Fruit fly (Drosophila melanogaster) whole organism, embryonic: Measurements from ENCODE around the gene Kmn2.

Source experiments
- Atf6 ChIP-seq: fragments of 200-800 bp; sonication (Bioruptor generic); IDR thresholded peaks from 2 replicates; pipeline ENCODE4 v1.3.6; 2022; ENCODE audit warnings: missing biosample characterization, missing genetic modification characterization
- C15 ChIP-seq: fragments of 200-800 bp; sonication (Bioruptor generic); IDR thresholded peaks from 3 replicates; pipeline ENCODE4 v1.3.6; 2022; ENCODE audit warnings: missing biosample characterization, missing genetic modification characterization
- CG10147 ChIP-seq: fragments of 200-800 bp; sonication (Bioruptor generic); optimal IDR thresholded peaks from 2 replicates; lab custom pipeline; 2019; ENCODE audit warnings: missing biosample characterization, mild to moderate bottlenecking, missing genetic modification characterization, moderate library complexity
- CG11247 ChIP-seq: fragments of 200-800 bp; sonication (Bioruptor generic); IDR thresholded peaks from 2 replicates; pipeline ENCODE4 v1.3.6; 2022; ENCODE audit warnings: missing biosample characterization, missing genetic modification characterization
- CG13624 ChIP-seq: fragments of 200-800 bp; sonication (Bioruptor generic); optimal IDR thresholded peaks from 2 replicates; lab custom pipeline; 2016; ENCODE audit warnings: missing biosample characterization, missing genetic modification characterization
- CG14667 ChIP-seq: fragments of 200-800 bp; sonication (Bioruptor generic); IDR thresholded peaks from 2 replicates; pipeline ENCODE4 v1.3.6; 2022; ENCODE audit warnings: missing biosample characterization, missing genetic modification characterization
- CG17568 ChIP-seq: fragments of 200-800 bp; sonication (Bioruptor generic); optimal IDR thresholded peaks from 2 replicates; lab custom pipeline; 2018; ENCODE audit warnings: missing biosample characterization, mild to moderate bottlenecking, missing genetic modification characterization, moderate library complexity
- CG2116 ChIP-seq: fragments of 200-800 bp; sonication (Bioruptor generic); optimal IDR thresholded peaks from 3 replicates; lab custom pipeline; 2018; ENCODE audit warnings: missing biosample characterization, mild to moderate bottlenecking, missing genetic modification characterization
- CG2678 ChIP-seq: fragments of 200-800 bp; sonication (Bioruptor generic); optimal IDR thresholded peaks from 3 replicates; lab custom pipeline; 2019; ENCODE audit warnings: missing biosample characterization, mild to moderate bottlenecking, missing genetic modification characterization, moderate library complexity
- CG34224 ChIP-seq: fragments of 200-800 bp; sonication (Bioruptor generic); IDR thresholded peaks from 3 replicates; pipeline ENCODE4 v1.3.6; 2022; ENCODE audit warnings: missing biosample characterization, missing genetic modification characterization; ENCODE audit not compliant: partially characterized antibody
- CG4730 ChIP-seq: fragments of 200-800 bp; sonication (Bioruptor generic); IDR thresholded peaks from 2 replicates; pipeline ENCODE4 v1.3.6; 2022; ENCODE audit warnings: missing biosample characterization, missing genetic modification characterization
- CG6272 ChIP-seq: fragments of 200-800 bp; sonication (Bioruptor generic); IDR thresholded peaks from 2 replicates; pipeline ENCODE4 v1.3.6; 2022; ENCODE audit warnings: missing biosample characterization, missing genetic modification characterization
- CG8924 ChIP-seq: fragments of 200-800 bp; optimal IDR thresholded peaks from 3 replicates; lab custom pipeline; 2019; ENCODE audit warnings: missing biosample characterization, mild to moderate bottlenecking, missing genetic modification characterization, moderate library complexity
- CHES-1-like ChIP-seq: fragments of 200-800 bp; sonication (Bioruptor generic); optimal IDR thresholded peaks from 2 replicates; lab custom pipeline; 2016; ENCODE audit warnings: missing biosample characterization, missing genetic modification characterization
- D19A ChIP-seq: fragments of 200-800 bp; optimal IDR thresholded peaks from 3 replicates; lab custom pipeline; 2019; ENCODE audit warnings: missing biosample characterization, mild to moderate bottlenecking, missing genetic modification characterization, moderate library complexity
- Deaf1 ChIP-seq: fragments of 200-800 bp; optimal IDR thresholded peaks from 3 replicates; lab custom pipeline; 2019; ENCODE audit warnings: missing biosample characterization, mild to moderate bottlenecking, missing genetic modification characterization, moderate library complexity
- Dek ChIP-seq: fragments of 200-800 bp; sonication (Bioruptor generic); optimal IDR thresholded peaks from 3 replicates; lab custom pipeline; 2019; ENCODE audit warnings: missing biosample characterization, mild to moderate bottlenecking, missing genetic modification characterization, moderate library complexity
- Dfd ChIP-seq, 2 experiments: fragments of >200 bp; optimal IDR thresholded peaks; 2 replicates each; lab custom pipeline; 2017; ENCODE audit warnings: missing biosample characterization in 2 of 2, missing genetic modification characterization in 2 of 2
- Ets65A ChIP-seq: fragments of 200-800 bp; sonication (Bioruptor generic); peaks from one replicate; lab custom pipeline; 2016; ENCODE audit warnings: missing biosample characterization, missing genetic modification characterization
- Gsc ChIP-seq: fragments of 200-800 bp; sonication (Bioruptor generic); IDR thresholded peaks from 2 replicates; pipeline ENCODE4 v1.3.6; 2022; ENCODE audit warnings: missing biosample characterization, missing genetic modification characterization
- Hr39 ChIP-seq: fragments of >200 bp; optimal IDR thresholded peaks from 2 replicates; lab custom pipeline; 2017
- Jarid2 ChIP-seq: fragments of 200-800 bp; sonication (Bioruptor generic); optimal IDR thresholded peaks from 3 replicates; lab custom pipeline; 2017; ENCODE audit warnings: mild to moderate bottlenecking, missing biosample characterization, missing genetic modification reagents, missing genetic modification characterization
- Lim3 ChIP-seq: fragments of 200-800 bp; sonication (Bioruptor generic); IDR thresholded peaks from 2 replicates; pipeline ENCODE4 v1.3.6; 2022; ENCODE audit warnings: missing biosample characterization, missing genetic modification characterization
- MBD-R2 ChIP-seq: fragments of 200-800 bp; sonication (Bioruptor generic); IDR thresholded peaks from 2 replicates; pipeline ENCODE4 v1.3.6; 2022; ENCODE audit warnings: missing biosample characterization, missing genetic modification characterization
- Meics ChIP-seq: fragments of 200-800 bp; sonication (Bioruptor generic); optimal IDR thresholded peaks from 2 replicates; lab custom pipeline; 2017; ENCODE audit warnings: missing biosample characterization, mild to moderate bottlenecking, missing genetic modification characterization
- PHDP ChIP-seq: fragments of 200-800 bp; sonication (Bioruptor generic); optimal IDR thresholded peaks from 3 replicates; lab custom pipeline; 2018; ENCODE audit warnings: missing biosample characterization, mild to moderate bottlenecking, missing genetic modification characterization, moderate library complexity
- Sin3A ChIP-seq: fragments of >200 bp; optimal IDR thresholded peaks from 2 replicates; lab custom pipeline; 2018
- Sry-δ ChIP-seq: fragments of 200-800 bp; sonication (Bioruptor generic); optimal IDR thresholded peaks from 2 replicates; lab custom pipeline; 2016; ENCODE audit warnings: missing biosample characterization, missing genetic modification characterization
- abd-A ChIP-seq: fragments of 200-800 bp; sonication (Bioruptor generic); optimal IDR thresholded peaks from 3 replicates; lab custom pipeline; 2019; ENCODE audit warnings: missing biosample characterization, mild to moderate bottlenecking, missing genetic modification characterization, moderate library complexity
- ato ChIP-seq: fragments of 200-800 bp; sonication (Bioruptor generic); IDR thresholded peaks from 2 replicates; pipeline ENCODE4 v1.3.6; 2022; ENCODE audit warnings: missing biosample characterization, missing genetic modification characterization; ENCODE audit not compliant: partially characterized antibody
- bab2 ChIP-seq: fragments of 200-800 bp; sonication (Bioruptor generic); optimal IDR thresholded peaks from 2 replicates; lab custom pipeline; 2016; ENCODE audit warnings: missing biosample characterization, missing genetic modification characterization
- crp ChIP-seq, 2 experiments: fragments of 200-800 bp; sonication (Bioruptor generic); optimal IDR thresholded peaks; 2 replicates in 1 of 2; 3 replicates in 1 of 2; lab custom pipeline; 2017; ENCODE audit warnings: missing biosample characterization in 2 of 2, missing genetic modification characterization in 2 of 2, mild to moderate bottlenecking in 1 of 2, moderate library complexity in 1 of 2
- da ChIP-seq: fragments of 200-800 bp; sonication (Bioruptor generic); optimal IDR thresholded peaks from 2 replicates; lab custom pipeline; 2016; ENCODE audit warnings: missing biosample characterization, missing genetic modification characterization
- danr ChIP-seq: fragments of 200-800 bp; sonication (Bioruptor generic); IDR thresholded peaks from 2 replicates; pipeline ENCODE4 v1.3.6; 2022; ENCODE audit warnings: missing biosample characterization, missing genetic modification characterization
- disco-r ChIP-seq: fragments of 200-800 bp; sonication (Bioruptor generic); optimal IDR thresholded peaks from 2 replicates; lab custom pipeline; 2016; ENCODE audit warnings: missing biosample characterization, missing genetic modification characterization
- eve ChIP-seq, 2 experiments: fragments of >200 bp; optimal IDR thresholded peaks; 2 replicates each; lab custom pipeline; 2017; ENCODE audit warnings: missing biosample characterization in 2 of 2, missing genetic modification characterization in 2 of 2
- grn ChIP-seq: fragments of 200-800 bp; sonication (Bioruptor generic); optimal IDR thresholded peaks from 3 replicates; lab custom pipeline; 2017; ENCODE audit warnings: missing biosample characterization, missing genetic modification characterization
- knrl ChIP-seq: fragments of 200-800 bp; sonication (Bioruptor generic); IDR thresholded peaks from 3 replicates; pipeline ENCODE4 v1.3.6; 2022; ENCODE audit warnings: missing biosample characterization, missing genetic modification characterization; ENCODE audit not compliant: partially characterized antibody
- maf-S ChIP-seq: fragments of 200-800 bp; sonication (Bioruptor generic); optimal IDR thresholded peaks from 2 replicates; lab custom pipeline; 2016; ENCODE audit warnings: missing biosample characterization, missing genetic modification characterization
- mld ChIP-seq: fragments of 200-800 bp; sonication (Bioruptor generic); IDR thresholded peaks from 3 replicates; pipeline ENCODE4 v1.3.6; 2022; ENCODE audit warnings: missing biosample characterization, missing genetic modification characterization; ENCODE audit not compliant: partially characterized antibody
- nmo ChIP-seq: fragments of 200-800 bp; sonication (Bioruptor generic); optimal IDR thresholded peaks from 2 replicates; lab custom pipeline; 2018; ENCODE audit warnings: missing biosample characterization, mild to moderate bottlenecking, missing genetic modification characterization, moderate library complexity
- odd ChIP-seq: fragments of 200-800 bp; sonication (Bioruptor generic); optimal IDR thresholded peaks from 2 replicates; lab custom pipeline; 2017; ENCODE audit warnings: missing biosample characterization, mild to moderate bottlenecking, missing genetic modification characterization
- onecut ChIP-seq: fragments of 200-800 bp; sonication (Bioruptor generic); IDR thresholded peaks from 2 replicates; pipeline ENCODE4 v1.3.6; 2022; ENCODE audit warnings: missing biosample characterization, missing genetic modification characterization
- ranshi ChIP-seq: fragments of 200-800 bp; sonication (Bioruptor generic); IDR thresholded peaks from 2 replicates; pipeline ENCODE4 v1.3.6; 2022; ENCODE audit warnings: missing biosample characterization, missing genetic modification characterization
- unpg ChIP-seq: fragments of 200-800 bp; sonication (Bioruptor generic); optimal IDR thresholded peaks from 3 replicates; lab custom pipeline; 2018; ENCODE audit warnings: missing biosample characterization, mild to moderate bottlenecking, missing genetic modification characterization, moderate library complexity
- vvl ChIP-seq: fragments of 200-800 bp; sonication (Bioruptor generic); IDR thresholded peaks from 2 replicates; pipeline ENCODE4 v1.3.6; 2022; ENCODE audit warnings: missing biosample characterization, missing genetic modification characterization
- wor ChIP-seq: fragments of 200-800 bp; sonication (Bioruptor generic); IDR thresholded peaks from 2 replicates; pipeline ENCODE4 v1.3.6; 2022; ENCODE audit warnings: missing biosample characterization, missing genetic modification characterization
- zen ChIP-seq: fragments of 200-800 bp; sonication (Bioruptor generic); optimal IDR thresholded peaks from 3 replicates; lab custom pipeline; 2018; ENCODE audit warnings: missing biosample characterization, mild to moderate bottlenecking, missing genetic modification characterization, moderate library complexity
- zf30C ChIP-seq: fragments of 200-800 bp; sonication (Bioruptor generic); optimal IDR thresholded peaks from 3 replicates; lab custom pipeline; 2018; ENCODE audit warnings: missing biosample characterization, mild to moderate bottlenecking, missing genetic modification characterization

Kmn2 gene

dm6 chr3R:7977011-7977925, 23.8 kb downstream of the Kmn2 start (continued):
- peak; percentile 85 for TF ChIP-seq D19A (tag; lab: Kevin White, UChicago)
- peak; percentile 12 for TF ChIP-seq Meics
- peak; percentile 34; the same call in 1 of the 2 replicates for TF ChIP-seq ato (GFP tag; lab: Robert Waterston, UW)
- TF ChIP-seq Dfd (GFP tag; optimal IDR thresholded peaks at IDR 0.05; lab: Kevin White, UChicago): no peak
- TF ChIP-seq wor (GFP tag; lab: Robert Waterston, UW): no peak
- TF ChIP-seq onecut (GFP tag; lab: Robert Waterston, UW): peak; percentile 96
- TF ChIP-seq vvl (GFP tag; lab: Robert Waterston, UW): 0 out of 2 replicates have a peak, but pooled peaks have one; percentile 47
- peak; percentile 35; the same call in 1 of the 2 replicates for TF ChIP-seq MBD-R2 (GFP tag; lab: Robert Waterston, UW)
- TF ChIP-seq odd: peak; percentile 4
- TF ChIP-seq Sin3A (lab: Kevin White, UChicago): peak; percentile 27
- peak; percentile 55 for TF ChIP-seq grn
- no peak for TF ChIP-seq CG14667
- no peak for TF ChIP-seq Lim3 (GFP tag; lab: Robert Waterston, UW)
- TF ChIP-seq CG2116: peak; percentile 26
- TF ChIP-seq nmo (GFP tag; lab: Kevin White, UChicago): peak; percentile 55
- peak; percentile 5 for TF ChIP-seq zf30C
- TF ChIP-seq Dek (tag; lab: Kevin White, UChicago): peak; percentile 52
- TF ChIP-seq eve (GFP tag; optimal IDR thresholded peaks at IDR 0.05; lab: Kevin White, UChicago): peak in 1 of 2 experiments; percentile 89
- TF ChIP-seq Gsc (GFP tag; lab: Robert Waterston, UW): no peak
- TF ChIP-seq danr: no peak
- peak; percentile 37 for TF ChIP-seq CG17568
- TF ChIP-seq crp (GFP tag; optimal IDR thresholded peaks at IDR 0.05; lab: Kevin White, UChicago): peak in 1 of 2 experiments; percentile 10
- TF ChIP-seq CG10147: peak; percentile 49
- TF ChIP-seq Ets65A (GFP tag; lab: Kevin White, UChicago): no peak
- TF ChIP-seq Deaf1 (tag; lab: Kevin White, UChicago): peak; percentile 50
- peak; percentile 68 for TF ChIP-seq Jarid2 (GFP tag; lab: Kevin White, UChicago)
- TF ChIP-seq maf-S: no peak
- TF ChIP-seq PHDP: peak; percentile 31
- TF ChIP-seq CG13624 (GFP tag; lab: Kevin White, UChicago): peak; percentile 9
- TF ChIP-seq Sry-δ: peak; percentile 50
- peak; percentile 46; the same call in 1 of the 3 replicates for TF ChIP-seq knrl (GFP tag; lab: Robert Waterston, UW)
- TF ChIP-seq abd-A (tag; lab: Kevin White, UChicago): peak; percentile 89
- TF ChIP-seq bab2 (GFP tag; lab: Kevin White, UChicago): no peak
- no peak for TF ChIP-seq CG2678
- TF ChIP-seq CG8924 (tag; lab: Kevin White, UChicago): peak; percentile 54
- TF ChIP-seq C15 (GFP tag; lab: Robert Waterston, UW): no peak
- TF ChIP-seq zen (tag; lab: Kevin White, UChicago): peak; percentile 62
- TF ChIP-seq CG11247: no peak
- TF ChIP-seq da (GFP tag; lab: Kevin White, UChicago): peak; percentile 33
- no peak for TF ChIP-seq Hr39
- TF ChIP-seq Atf6 (GFP tag; lab: Robert Waterston, UW): 0 out of 2 replicates have a peak, but pooled peaks have one; percentile 35
- no peak for TF ChIP-seq ranshi
- TF ChIP-seq CG6272: no peak
- no peak for TF ChIP-seq CG34224 (GFP tag; lab: Robert Waterston, UW)
- TF ChIP-seq mld (GFP tag; lab: Robert Waterston, UW): no peak
- peak; percentile 9 for TF ChIP-seq CHES-1-like
- peak; percentile 22 for TF ChIP-seq unpg (GFP tag; lab: Kevin White, UChicago)
- TF ChIP-seq disco-r (GFP tag; lab: Kevin White, UChicago): no peak
- no peak for TF ChIP-seq CG4730
